Worm (Caenorhabditis elegans): ENCODE results near the gene irld-44.

- TF ChIP-seq elt-4 (tag; optimal IDR thresholded peaks at IDR 0.05) (no peak), sox-4 (tag; optimal IDR thresholded peaks at IDR 0.05) (no peak), unc-86 (tag; optimal IDR thresholded peaks at IDR 0.05) (no peak), unc-42 (tag; optimal IDR thresholded peaks at IDR 0.05) (no peak), npax-4 (tag; optimal IDR thresholded peaks at IDR 0.05) (no peak), ttx-3 (tag; optimal IDR thresholded peaks at IDR 0.05) (no peak), ceh-18 (tag; optimal IDR thresholded peaks at IDR 0.05) (no peak), fkh-10 (GFP tag; optimal IDR thresholded peaks at IDR 0.05) (no peak), pha-4 (tag; optimal IDR thresholded peaks at IDR 0.05) (no peak), unc-55 (GFP tag; optimal IDR thresholded peaks at IDR 0.05) (no peak)
Measured at ce11 chrV:1651045-1651444, at the start of gene irld-44.
